Worm (Caenorhabditis elegans): ENCODE measurements around the gene wdr-5.1.

wdr-5.1 gene

DNA sequence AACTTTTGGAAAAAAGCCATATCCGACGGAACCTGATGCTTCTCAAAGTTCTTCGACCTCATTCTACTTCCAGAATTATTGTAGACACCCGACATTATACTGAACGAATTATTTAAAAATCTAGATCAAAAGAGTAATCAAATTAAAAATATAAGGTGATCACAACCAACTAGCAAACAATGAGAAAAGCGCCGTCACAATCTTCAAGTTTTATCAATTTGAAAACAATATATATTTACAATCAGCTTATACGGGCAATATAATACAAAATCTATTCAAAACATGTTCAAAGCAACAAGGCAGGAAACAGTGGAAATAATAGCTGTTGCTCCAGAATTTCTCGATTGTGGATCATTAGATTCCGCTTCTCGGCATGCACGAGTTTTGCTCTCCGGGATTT, 19.8 kb downstream of the wdr-5.1 start, which contains the start of gene C14B1.12:
C14B1.12 (minus strand) TSS at position 101 of the 400 bp plus-strand sequence.
- no peak for TF ChIP-seq nhr-11 (tag; optimal IDR thresholded peaks at IDR 0.05)
- TF ChIP-seq sma-3 (GFP tag; optimal IDR thresholded peaks at IDR 0.05) = no peak
- no peak for TF ChIP-seq ZK546.5 (tag; optimal IDR thresholded peaks at IDR 0.05)
- TF ChIP-seq sem-4 (tag; optimal IDR thresholded peaks at IDR 0.05) = no peak
- TF ChIP-seq sma-9 (GFP tag; optimal IDR thresholded peaks at IDR 0.05) = no peak
- no peak for TF ChIP-seq sma-9 (tag; optimal IDR thresholded peaks at IDR 0.05)
- no peak for TF ChIP-seq nhr-12 (tag; optimal IDR thresholded peaks at IDR 0.05)
- no peak for TF ChIP-seq ama-1 (optimal IDR thresholded peaks at IDR 0.05)
- no peak for TF ChIP-seq alr-1 (tag; optimal IDR thresholded peaks at IDR 0.05)
- TF ChIP-seq crh-2 (tag; optimal IDR thresholded peaks at IDR 0.05) = no peak
- TF ChIP-seq ztf-1 (GFP tag; conservative IDR thresholded peaks at IDR 0.05) = no peak
- no peak for TF ChIP-seq mdl-1 (tag; optimal IDR thresholded peaks at IDR 0.05)
- no peak for TF ChIP-seq ceh-82 (tag; optimal IDR thresholded peaks at IDR 0.05)
- TF ChIP-seq snpc-4 (tag; optimal IDR thresholded peaks at IDR 0.05) = no peak

ce11 chrIII:3726443-3726842, 21.4 kb downstream of the wdr-5.1 start, which contains the start of gene gldi-5:
Gene gldi-5 (minus strand): TSS chrIII:3726500.
- no peak for TF ChIP-seq ama-1 (optimal IDR thresholded peaks at IDR 0.05)
- TF ChIP-seq lin-39 (tag; optimal IDR thresholded peaks at IDR 0.05) = no peak
- TF ChIP-seq skn-1 (tag; optimal IDR thresholded peaks at IDR 0.05) = no peak
- no peak for TF ChIP-seq egl-27 (tag; optimal IDR thresholded peaks at IDR 0.05)
- no peak for TF ChIP-seq nhr-11 (tag; optimal IDR thresholded peaks at IDR 0.05)
- no peak for TF ChIP-seq ZK546.5 (tag; optimal IDR thresholded peaks at IDR 0.05)
- no peak for TF ChIP-seq F13H6.1 (tag; optimal IDR thresholded peaks at IDR 0.05)

ce11 chrIII:3729520-3729919, 24.4 kb downstream of the wdr-5.1 start, which contains the start of gene F34D10.9:
Gene F34D10.9 (minus strand): TSS chrIII:3729620.
- TF ChIP-seq unc-55 (GFP tag; optimal IDR thresholded peaks at IDR 0.05) (no peak), egl-27 (tag; optimal IDR thresholded peaks at IDR 0.05) (no peak), nhr-25 (tag; optimal IDR thresholded peaks at IDR 0.05) (no peak), mab-5 (tag; optimal IDR thresholded peaks at IDR 0.05) (no peak), nhr-129 (tag; optimal IDR thresholded peaks at IDR 0.05) (no peak), lin-39 (tag; optimal IDR thresholded peaks at IDR 0.05) (no peak), nhr-12 (tag; optimal IDR thresholded peaks at IDR 0.05) (no peak), sem-4 (tag; optimal IDR thresholded peaks at IDR 0.05) (no peak), ztf-11 (tag; optimal IDR thresholded peaks at IDR 0.05) (no peak), ZK546.5 (tag; optimal IDR thresholded peaks at IDR 0.05) (no peak), ztf-4 (tag; optimal IDR thresholded peaks at IDR 0.05) (no peak)

- no peak for TF ChIP-seq lin-39 (tag; optimal IDR thresholded peaks at IDR 0.05)
These were observed 25.4 kb downstream of the wdr-5.1 start, which contains the start of gene F34D10.8 for ce11 chrIII:3730475-3730874. Gene F34D10.8 (plus strand): TSS chrIII:3730775.

DNA sequence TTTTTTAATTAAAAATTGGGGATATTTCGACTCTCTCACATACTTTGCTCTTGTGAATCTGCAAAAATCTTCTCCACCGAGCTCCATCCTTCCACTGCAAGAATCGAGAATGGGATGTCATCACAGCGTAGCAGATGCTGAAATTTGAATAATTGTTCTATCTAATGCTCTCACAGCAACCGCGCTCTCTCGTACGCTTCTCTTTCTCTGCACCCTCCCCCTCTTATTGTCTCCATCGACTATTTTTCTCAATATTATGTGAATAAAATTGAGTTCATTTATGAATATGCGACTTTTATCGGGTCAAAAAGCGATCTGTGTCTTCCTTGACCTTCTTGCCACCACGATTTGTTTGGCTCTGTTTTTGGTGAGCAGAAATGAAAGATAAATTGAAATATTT, 28.9 kb downstream of the wdr-5.1 start, which contains the start of gene F34D10.3:
F34D10.3 (plus strand) TSS at position 249 of the 400 bp plus-strand sequence.
- TF ChIP-seq unc-55 (GFP tag; optimal IDR thresholded peaks at IDR 0.05) (peak; percentile 53), F13H6.1 (tag; optimal IDR thresholded peaks at IDR 0.05) (no peak), ceh-82 (tag; optimal IDR thresholded peaks at IDR 0.05) (no peak), ama-1 (optimal IDR thresholded peaks at IDR 0.05) (no peak), lsy-2 (tag; optimal IDR thresholded peaks at IDR 0.05) (peak in 1 of 2 experiments; percentile 3), nhr-129 (tag; optimal IDR thresholded peaks at IDR 0.05) (peak; percentile 16), nhr-77 (tag; optimal IDR thresholded peaks at IDR 0.05) (no peak), C34F6.9 (tag; optimal IDR thresholded peaks at IDR 0.05) (peak; percentile 30), nhr-10 (tag; optimal IDR thresholded peaks at IDR 0.05) (no peak)

DNA sequence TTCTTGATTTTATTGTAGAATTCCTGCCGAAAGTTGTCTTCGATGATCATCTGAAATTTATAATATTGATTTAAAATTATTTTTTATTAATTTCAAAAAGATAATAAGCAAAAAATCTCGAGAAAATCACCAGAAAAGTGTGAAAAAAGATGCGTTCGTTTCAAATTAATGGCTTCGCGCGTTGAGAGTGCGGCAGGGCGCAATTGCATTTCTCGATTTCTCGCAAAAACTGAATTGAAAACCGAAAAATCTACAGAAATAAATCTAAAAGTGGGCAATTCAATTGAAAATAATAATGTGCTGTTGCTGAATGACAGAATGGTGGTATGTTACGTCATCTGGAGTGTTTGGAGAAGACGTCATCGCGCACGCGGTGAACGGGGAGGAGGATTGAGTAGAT, 29.9 kb downstream of the wdr-5.1 start, which contains the start of gene evl-18:
evl-18 (minus strand) TSS at position 50 of the 400 bp plus-strand sequence.
- TF ChIP-seq mab-5 (tag; optimal IDR thresholded peaks at IDR 0.05) (no peak), lsy-2 (tag; optimal IDR thresholded peaks at IDR 0.05) (peak in 1 of 2 experiments; percentile 30), nhr-10 (tag; optimal IDR thresholded peaks at IDR 0.05) (no peak), ama-1 (optimal IDR thresholded peaks at IDR 0.05) (no peak), C34F6.9 (tag; optimal IDR thresholded peaks at IDR 0.05) (peak; percentile 49), unc-55 (GFP tag; optimal IDR thresholded peaks at IDR 0.05) (peak; percentile 43), zag-1 (tag; optimal IDR thresholded peaks at IDR 0.05) (no peak), nhr-129 (tag; optimal IDR thresholded peaks at IDR 0.05) (peak; percentile 9), dmd-4 (tag; optimal IDR thresholded peaks at IDR 0.05) (no peak), gmeb-1 (tag; optimal IDR thresholded peaks at IDR 0.05) (peak; percentile 38)

All from whole organism, L2 larva.